Worm (Caenorhabditis elegans): ENCODE data around the gene C29E4.17.

Gene C29E4.17

DNA sequence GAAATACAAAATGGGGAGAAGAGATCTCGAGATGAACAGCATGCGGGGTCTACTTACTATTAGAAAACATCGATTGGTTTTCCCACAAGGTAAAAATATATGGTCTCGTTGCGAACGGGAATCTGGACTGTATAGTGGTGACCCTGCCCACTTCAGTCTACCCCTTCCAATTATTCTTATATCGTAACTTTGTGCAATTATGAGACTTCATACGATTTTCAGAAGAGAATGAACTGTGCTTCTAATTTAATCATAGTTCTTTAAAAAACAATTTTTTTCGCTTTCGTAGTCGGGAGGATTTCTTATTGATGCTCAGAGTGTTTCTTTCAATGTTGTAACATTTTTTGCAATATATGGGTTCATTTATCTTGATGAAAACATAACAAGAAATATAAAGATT is 49.8 kb downstream of the C29E4.17 start, which contains the start of gene F54H12.5:
F54H12.5 (minus strand) TSS at position 101 of the 400 bp plus-strand sequence.
- TF ChIP-seq nhr-71 (tag; optimal IDR thresholded peaks at IDR 0.05) (peak; percentile 5), lsy-2 (tag; optimal IDR thresholded peaks at IDR 0.05) (peak in 1 of 2 experiments; percentile 29), snu-23 (GFP tag; optimal IDR thresholded peaks at IDR 0.05) (no peak)

Measured in whole organism, L1 larva.